Worm (Caenorhabditis elegans): Measurements from ENCODE around the gene mel-32.

Gene mel-32

DNA sequence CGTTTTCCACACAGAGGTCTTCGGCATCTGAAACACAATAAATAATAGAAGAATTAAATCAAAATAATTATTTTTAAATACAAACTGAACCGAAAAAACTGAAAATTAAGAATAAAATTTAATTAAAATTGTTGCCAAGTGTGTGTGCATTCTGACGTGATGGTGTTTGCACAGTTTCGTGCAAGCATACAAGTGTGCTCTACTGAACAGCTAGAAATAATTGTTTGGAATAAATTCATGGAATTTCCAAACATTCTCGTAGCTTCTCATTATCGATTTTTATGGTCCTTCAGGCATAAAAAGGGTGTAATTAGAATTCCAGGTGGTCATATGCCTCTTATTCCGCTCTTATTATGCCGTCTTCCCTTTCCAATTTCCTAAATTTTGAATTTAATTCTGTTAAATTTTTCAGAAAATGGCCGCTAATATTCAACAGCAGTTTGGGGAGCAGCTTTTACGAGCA, 11.0 kb downstream of the mel-32 start, which contains the start of the genes mrps-17 and txdc-9 (continued):
- TF ChIP-seq efl-1 (optimal IDR thresholded peaks at IDR 0.05) (peak; percentile 80 to 81), efl-1 (GFP tag; optimal IDR thresholded peaks at IDR 0.05 in 1 of 2) (peak; percentile 80 to 96), lsy-2 (tag; optimal IDR thresholded peaks at IDR 0.05) (peak; percentile 87 to 93), sup-37 (GFP tag; optimal IDR thresholded peaks at IDR 0.05) (no peak), swsn-7 (tag; optimal IDR thresholded peaks at IDR 0.05) (peak; percentile 77), aly-2 (tag; optimal IDR thresholded peaks at IDR 0.05) (peak; percentile 71), C34B4.2 (tag; optimal IDR thresholded peaks at IDR 0.05) (no peak), zip-4 (GFP tag; optimal IDR thresholded peaks at IDR 0.05) (no peak), mab-9 (GFP tag; IDR thresholded peaks at IDR 0.05) (no peak), elt-2 (tag; optimal IDR thresholded peaks at IDR 0.05) (peak; percentile 2), fos-1 (tag; optimal IDR thresholded peaks at IDR 0.05) (no peak), isw-1 (GFP tag; IDR thresholded peaks at IDR 0.05) (peak; percentile 54), hlh-4 (tag; optimal IDR thresholded peaks at IDR 0.05) (no peak), blmp-1 (tag; optimal IDR thresholded peaks at IDR 0.05) (no peak), unc-30 (tag; optimal IDR thresholded peaks at IDR 0.05) (no peak), zag-1 (tag; optimal IDR thresholded peaks at IDR 0.05) (no peak), xbp-1 (tag; optimal IDR thresholded peaks at IDR 0.05) (peak; percentile 68), nhr-77 (tag; optimal IDR thresholded peaks at IDR 0.05) (peak; percentile 30), nhr-84 (tag; optimal IDR thresholded peaks at IDR 0.05) (no peak), grh-1 (GFP tag; IDR thresholded peaks at IDR 0.05) (no peak), nhr-28 (tag; optimal IDR thresholded peaks at IDR 0.05) (no peak), nhr-85 (tag) (peak; percentile 52), lin-35 (GFP tag; optimal IDR thresholded peaks at IDR 0.05) (peak; percentile 80 to 88), mef-2 (tag; optimal IDR thresholded peaks at IDR 0.05) (no peak), nhr-237 (tag; optimal IDR thresholded peaks at IDR 0.05) (peak; percentile 20), ceh-8 (GFP tag; optimal IDR thresholded peaks at IDR 0.05) (peak; percentile 57), lir-3 (tag; optimal IDR thresholded peaks at IDR 0.05; ENCODE audit: poor library complexity) (peak; percentile 61), ceh-63 (GFP tag; optimal IDR thresholded peaks at IDR 0.05) (no peak), irx-1 (tag; optimal IDR thresholded peaks at IDR 0.05) (no peak), ceh-88 (GFP tag; IDR thresholded peaks at IDR 0.05) (no peak; the same call in 1 of the 2 replicates), nhr-71 (tag; optimal IDR thresholded peaks at IDR 0.05) (peak; percentile 86), nhr-20 (tag; optimal IDR thresholded peaks at IDR 0.05) (peak; percentile 78), fkh-10 (GFP tag; optimal IDR thresholded peaks at IDR 0.05) (peak; percentile 62), nhr-12 (tag; optimal IDR thresholded peaks at IDR 0.05) (no peak), skn-1 (tag; optimal IDR thresholded peaks at IDR 0.05) (peak; percentile 73), mdl-1 (tag; optimal IDR thresholded peaks at IDR 0.05) (no peak), nhr-76 (tag; optimal IDR thresholded peaks at IDR 0.05) (no peak), ces-1 (GFP tag; optimal IDR thresholded peaks at IDR 0.05) (peak; percentile 87), egl-27 (tag; optimal IDR thresholded peaks at IDR 0.05) (no peak), alr-1 (tag; optimal IDR thresholded peaks at IDR 0.05; ENCODE audit: borderline replicate concordance) (no peak), unc-86 (tag; optimal IDR thresholded peaks at IDR 0.05) (peak; percentile 78), unc-98 (GFP tag; IDR thresholded peaks at IDR 0.05) (no peak), pax-3 (tag; optimal IDR thresholded peaks at IDR 0.05) (no peak), pag-3 (tag; optimal IDR thresholded peaks at IDR 0.05; ENCODE audit: borderline replicate concordance, insufficient read depth) (no peak), efl-3 (GFP tag; optimal IDR thresholded peaks at IDR 0.05) (no peak), vab-15 (tag; optimal IDR thresholded peaks at IDR 0.05) (peak; percentile 86), lin-13 (GFP tag; optimal IDR thresholded peaks at IDR 0.05) (peak; percentile 59), jun-1 (tag; optimal IDR thresholded peaks at IDR 0.05) (no peak), lin-14 (GFP tag; optimal IDR thresholded peaks at IDR 0.05) (peak; percentile 84), ztf-4 (tag; optimal IDR thresholded peaks at IDR 0.05) (peak; percentile 49), C16A3.4 (tag; optimal IDR thresholded peaks at IDR 0.05) (peak; percentile 93), ceh-90 (tag; optimal IDR thresholded peaks at IDR 0.05) (no peak), unc-62 (GFP tag; optimal IDR thresholded peaks at IDR 0.05) (no peak), aha-1 (tag; optimal IDR thresholded peaks at IDR 0.05) (no peak)

Measured in whole organism, L1 larva.